Fruit fly (Drosophila melanogaster) whole organism, prepupa: ENCODE results near the gene Ilp3.

Experiments
- CG11902 ChIP-seq: fragments of 200-800 bp; sonication (Bioruptor generic); optimal IDR thresholded peaks from 3 replicates; lab custom pipeline; 2016; ENCODE audit warnings: missing biosample characterization, missing genetic modification characterization
- CG16779 ChIP-seq: fragments of 200-800 bp; sonication (Bioruptor generic); optimal IDR thresholded peaks from 3 replicates; lab custom pipeline; 2017; ENCODE audit warnings: missing biosample characterization, mild to moderate bottlenecking, missing genetic modification characterization
- CG34406 ChIP-seq: fragments of 200-800 bp; sonication (Bioruptor generic); optimal IDR thresholded peaks from 3 replicates; lab custom pipeline; 2016; ENCODE audit warnings: missing biosample characterization, missing genetic modification characterization
- CG7368 ChIP-seq: fragments of 200-800 bp; sonication (Bioruptor generic); optimal IDR thresholded peaks from 3 replicates; lab custom pipeline; 2016; ENCODE audit warnings: missing biosample characterization, missing genetic modification characterization
- Eip78C ChIP-seq: fragments of 200-800 bp; sonication (Bioruptor generic); peaks from one replicate; lab custom pipeline; 2016; ENCODE audit warnings: missing biosample characterization, missing genetic modification characterization
- Ets96B ChIP-seq: fragments of 200-800 bp; optimal IDR thresholded peaks from 2 replicates; lab custom pipeline; 2019; ENCODE audit warnings: missing biosample characterization, mild to moderate bottlenecking, missing genetic modification characterization, moderate library complexity
- OdsH ChIP-seq: fragments of 200-800 bp; sonication (Bioruptor generic); optimal IDR thresholded peaks from 3 replicates; lab custom pipeline; 2016; ENCODE audit warnings: missing biosample characterization, missing genetic modification characterization
- Sox102F ChIP-seq: fragments of 200-800 bp; sonication (Bioruptor generic); optimal IDR thresholded peaks from 2 replicates; lab custom pipeline; 2016; ENCODE audit warnings: missing biosample characterization, mild to moderate bottlenecking, missing genetic modification characterization
- fkh ChIP-seq: fragments of 200-800 bp; sonication (Bioruptor generic); optimal IDR thresholded peaks from 3 replicates; lab custom pipeline; 2017; ENCODE audit warnings: missing biosample characterization, mild to moderate bottlenecking, missing genetic modification characterization, moderate library complexity
- net ChIP-seq: fragments of 200-800 bp; sonication (Bioruptor generic); optimal IDR thresholded peaks from 3 replicates; lab custom pipeline; 2016; ENCODE audit warnings: missing biosample characterization, missing genetic modification characterization
- salr ChIP-seq, 2 experiments: fragments of 200-800 bp; sonication (Bioruptor generic); optimal IDR thresholded peaks; 3 replicates each; lab custom pipeline; 2016 to 2018; ENCODE audit warnings: missing biosample characterization in 2 of 2, missing genetic modification characterization in 2 of 2, mild to moderate bottlenecking in 1 of 2
- ss ChIP-seq, 2 experiments: fragments of 200-800 bp; sonication (Bioruptor generic); optimal IDR thresholded peaks; 2 replicates in 1 of 2; 3 replicates in 1 of 2; lab custom pipeline; 2017 to 2018; ENCODE audit warnings: mild to moderate bottlenecking in 2 of 2, missing biosample characterization in 2 of 2, missing genetic modification characterization in 2 of 2, moderate library complexity in 1 of 2

dm6 chr3L:9838534-9838933 is 36.6 kb upstream of the Ilp3 start, which contains the start of gene Cdk8:
- TF ChIP-seq CG34406 (no peak), CG11902 (GFP tag; lab: Kevin White, UChicago) (no peak), Sox102F (GFP tag; lab: Kevin White, UChicago) (no peak), net (GFP tag; lab: Kevin White, UChicago) (no peak), Ets96B (tag; lab: Kevin White, UChicago) (no peak), Eip78C (GFP tag; lab: Kevin White, UChicago) (peak; percentile 67), CG16779 (tag; lab: Kevin White, UChicago) (no peak), OdsH (GFP tag; lab: Kevin White, UChicago) (no peak), fkh (GFP tag; lab: Kevin White, UChicago) (no peak), CG7368 (GFP tag; lab: Kevin White, UChicago) (no peak), salr (GFP tag; optimal IDR thresholded peaks at IDR 0.05; lab: Kevin White, UChicago) (no peak), ss (GFP tag; optimal IDR thresholded peaks at IDR 0.05; lab: Kevin White, UChicago) (no peak)
